Fruit fly (Drosophila melanogaster): Measurements from ENCODE around the gene Tti1.

The Tti1 gene

dm6 chr3R:9759360-9760191 lies 5.1 kb upstream of the Tti1 start, which contains the start of gene Mpi:
Gene Mpi, plus strand, starts transcription at chr3R:9759622.
- TF ChIP-seq acj6 (GFP tag; optimal IDR thresholded peaks at IDR 0.05) = no peak
- TF ChIP-seq Hr39 (GFP tag; optimal IDR thresholded peaks at IDR 0.05) = no peak
- TF ChIP-seq eg (GFP tag; IDR thresholded peaks at IDR 0.05) = 0 out of 3 replicates have a peak, but pooled peaks have one; percentile 30
- no peak for TF ChIP-seq Eip93F (GFP tag; optimal IDR thresholded peaks at IDR 0.05)
- peak; percentile 98 for TF ChIP-seq svp (GFP tag)
- peak; percentile 36 for TF ChIP-seq CG3032 (tag; optimal IDR thresholded peaks at IDR 0.05)
- TF ChIP-seq CG8632 (GFP tag; optimal IDR thresholded peaks at IDR 0.05) = no peak
- no peak for TF ChIP-seq Lpt (GFP tag; optimal IDR thresholded peaks at IDR 0.05)
- no peak for TF ChIP-seq dac (GFP tag; optimal IDR thresholded peaks at IDR 0.05)
- TF ChIP-seq esn (GFP tag; optimal IDR thresholded peaks at IDR 0.05) = peak; percentile 34
- TF ChIP-seq fd85E (GFP tag; optimal IDR thresholded peaks at IDR 0.05) = no peak
- TF ChIP-seq CG8119 (GFP tag; IDR thresholded peaks at IDR 0.05) = 0 out of 3 replicates have a peak, but pooled peaks have one; percentile 23
- no peak for TF ChIP-seq Hr38 (GFP tag; optimal IDR thresholded peaks at IDR 0.05)

- TF ChIP-seq fd85E (GFP tag; optimal IDR thresholded peaks at IDR 0.05) (no peak), vri (GFP tag; optimal IDR thresholded peaks at IDR 0.05) (no peak), Eip93F (GFP tag; optimal IDR thresholded peaks at IDR 0.05) (no peak), Smox (GFP tag; optimal IDR thresholded peaks at IDR 0.05) (no peak), fd59A (GFP tag; optimal IDR thresholded peaks at IDR 0.05) (no peak), CG3032 (tag; optimal IDR thresholded peaks at IDR 0.05) (no peak), dsx (GFP tag; optimal IDR thresholded peaks at IDR 0.05; ENCODE audit: poor library complexity, severe bottlenecking) (no peak), CG34406 (GFP tag; optimal IDR thresholded peaks at IDR 0.05) (no peak), CG32006 (GFP tag; optimal IDR thresholded peaks at IDR 0.05) (no peak), svp (GFP tag) (no peak), CG3919 (GFP tag; optimal IDR thresholded peaks at IDR 0.05) (no peak), salr (GFP tag; optimal IDR thresholded peaks at IDR 0.05) (no peak), Hr38 (GFP tag; optimal IDR thresholded peaks at IDR 0.05) (no peak)
Observed at dm6 chr3R:9756187-9756586, 1.7 kb upstream of the Tti1 start, which contains the start of the genes Alg12 and Rpt3R. Gene Alg12, plus strand, starts transcription at chr3R:9756491. Gene Rpt3R, minus strand, starts transcription at chr3R:9756510.

dm6 chr3R:9747900-9748663 lies 6.4 kb downstream of the Tti1 start:
- TF ChIP-seq fd59A (GFP tag; optimal IDR thresholded peaks at IDR 0.05) (no peak), dsx (GFP tag; optimal IDR thresholded peaks at IDR 0.05; ENCODE audit: poor library complexity, severe bottlenecking) (no peak), CG11762 (GFP tag; optimal IDR thresholded peaks at IDR 0.05; ENCODE audit: insufficient read depth) (no peak)

DNA sequence ATGACTTTTGCATAAGTTTGCCTTT lies 6.8 kb downstream of the Tti1 start, which contains the start of gene PpD3:
TSS of gene PpD3 (plus strand) at position 1 of the 25 bp plus-strand sequence.
- no peak for TF ChIP-seq CG9139 (GFP tag; optimal IDR thresholded peaks at IDR 0.05)
- TF ChIP-seq CG8632 (GFP tag; optimal IDR thresholded peaks at IDR 0.05) = no peak
- TF ChIP-seq topi (GFP tag; optimal IDR thresholded peaks at IDR 0.05) = no peak
- TF ChIP-seq salr (GFP tag; optimal IDR thresholded peaks at IDR 0.05) = no peak
- no peak for TF ChIP-seq Ets96B (tag; optimal IDR thresholded peaks at IDR 0.05)

- TF ChIP-seq CG1621 (tag; optimal IDR thresholded peaks at IDR 0.05) (peak; percentile 50), Blimp-1 (GFP tag; optimal IDR thresholded peaks at IDR 0.05) (peak; percentile 45), eg (GFP tag; IDR thresholded peaks at IDR 0.05) (peak; percentile 47; the same call in 2 of the 3 replicates), Eip78C (GFP tag) (peak; percentile 86), CG8119 (GFP tag; IDR thresholded peaks at IDR 0.05) (peak; percentile 48; the same call in 1 of the 3 replicates), acj6 (GFP tag; optimal IDR thresholded peaks at IDR 0.05) (no peak), Eip93F (GFP tag; optimal IDR thresholded peaks at IDR 0.05) (peak; percentile 39), CG31627 (GFP tag; optimal IDR thresholded peaks at IDR 0.05) (peak; percentile 60), CG3032 (tag; optimal IDR thresholded peaks at IDR 0.05) (peak; percentile 64), Gug (GFP tag; IDR thresholded peaks at IDR 0.05) (0 out of 2 replicates have a peak, but pooled peaks have one; percentile 14), CG8632 (GFP tag; optimal IDR thresholded peaks at IDR 0.05) (no peak), CG10631 (GFP tag; optimal IDR thresholded peaks at IDR 0.05) (no peak), Lpt (GFP tag; optimal IDR thresholded peaks at IDR 0.05) (peak; percentile 51), Ets96B (tag; optimal IDR thresholded peaks at IDR 0.05) (no peak), CG6854 (GFP tag; optimal IDR thresholded peaks at IDR 0.05) (peak; percentile 69), esn (GFP tag; optimal IDR thresholded peaks at IDR 0.05) (peak; percentile 80), CG16779 (tag; optimal IDR thresholded peaks at IDR 0.05) (no peak), CG6792 (GFP tag; optimal IDR thresholded peaks at IDR 0.05) (peak; percentile 49), lz (GFP tag; optimal IDR thresholded peaks at IDR 0.05) (peak; percentile 67)
Observed at dm6 chr3R:9747272-9747874, 7.1 kb downstream of the Tti1 start, which contains the start of gene CG12948. Gene CG12948, minus strand, starts transcription at chr3R:9747744.

Data from whole organism, prepupa.